Fruit fly (Drosophila melanogaster) whole organism, embryonic: Measurements from ENCODE around the gene CG34427.

Source experiments
- CG11504 ChIP-seq: fragments of 200-800 bp; sonication (Bioruptor generic); optimal IDR thresholded peaks from 3 replicates; lab custom pipeline; 2019; ENCODE audit warnings: missing biosample characterization, mild to moderate bottlenecking, missing genetic modification characterization, moderate library complexity
- CG12769 ChIP-seq: fragments of 200-800 bp; sonication (Bioruptor generic); optimal IDR thresholded peaks from 2 replicates; lab custom pipeline; 2019; ENCODE audit warnings: missing biosample characterization, mild to moderate bottlenecking, missing genetic modification characterization, moderate library complexity
- CG2678 ChIP-seq: fragments of 200-800 bp; sonication (Bioruptor generic); optimal IDR thresholded peaks from 3 replicates; lab custom pipeline; 2019; ENCODE audit warnings: missing biosample characterization, mild to moderate bottlenecking, missing genetic modification characterization, moderate library complexity
- CG9797 ChIP-seq: fragments of 200-800 bp; sonication (Bioruptor generic); optimal IDR thresholded peaks from 3 replicates; lab custom pipeline; 2018; ENCODE audit warnings: missing biosample characterization, mild to moderate bottlenecking, missing genetic modification characterization
- CrebB ChIP-seq: fragments of 200-800 bp; sonication (Bioruptor generic); optimal IDR thresholded peaks from 3 replicates; lab custom pipeline; 2018; ENCODE audit warnings: missing biosample characterization, mild to moderate bottlenecking, missing genetic modification characterization
- Med ChIP-seq: fragments of 200-800 bp; sonication (Bioruptor generic); peaks from one replicate; lab custom pipeline; 2016; ENCODE audit warnings: missing biosample characterization, missing genetic modification characterization, mild to moderate bottlenecking, inconsistent platforms, moderate library complexity
- NC2α ChIP-seq: fragments of 200-800 bp; sonication (Bioruptor generic); optimal IDR thresholded peaks from 2 replicates; lab custom pipeline; 2016; ENCODE audit warnings: missing biosample characterization, missing genetic modification characterization
- Pdp1 ChIP-seq, 2 experiments: fragments of 200-800 bp; sonication (Bioruptor generic); optimal IDR thresholded peaks; 3 replicates each; lab custom pipeline; 2016; ENCODE audit warnings: missing biosample characterization in 2 of 2, missing genetic modification characterization in 2 of 2, mild to moderate bottlenecking in 1 of 2, moderate library complexity in 1 of 2
- Sox100B ChIP-seq: fragments of 200-800 bp; sonication (Bioruptor generic); optimal IDR thresholded peaks from 3 replicates; lab custom pipeline; 2018; ENCODE audit warnings: missing biosample characterization, mild to moderate bottlenecking, missing genetic modification characterization
- Sox102F ChIP-seq: fragments of 200-800 bp; sonication (Bioruptor generic); optimal IDR thresholded peaks from 2 replicates; lab custom pipeline; 2018; ENCODE audit warnings: missing biosample characterization, mild to moderate bottlenecking, missing genetic modification characterization, moderate library complexity
- gro ChIP-seq: fragments of 200-800 bp; sonication (Bioruptor generic); optimal IDR thresholded peaks from 2 replicates; lab custom pipeline; 2016; ENCODE audit warnings: missing biosample characterization, missing genetic modification characterization
- jumu ChIP-seq: fragments of 200-800 bp; sonication (Bioruptor generic); optimal IDR thresholded peaks from 3 replicates; lab custom pipeline; 2016; ENCODE audit warnings: missing biosample characterization, missing genetic modification characterization
- lmd ChIP-seq: fragments of 200-800 bp; sonication (Bioruptor generic); IDR thresholded peaks from 2 replicates; pipeline ENCODE4 v1.3.6; 2022; ENCODE audit warnings: missing biosample characterization, missing genetic modification characterization
- row ChIP-seq: fragments of 200-800 bp; sonication (Bioruptor generic); IDR thresholded peaks from 3 replicates; pipeline ENCODE4 v1.3.6; 2022; ENCODE audit warnings: missing biosample characterization, missing genetic modification characterization
- run ChIP-seq: fragments of 200-800 bp; sonication (Bioruptor generic); optimal IDR thresholded peaks from 3 replicates; lab custom pipeline; 2018; ENCODE audit warnings: missing biosample characterization, mild to moderate bottlenecking, missing genetic modification characterization
- slbo ChIP-seq: fragments of 200-800 bp; sonication (Bioruptor generic); IDR thresholded peaks from 2 replicates; pipeline ENCODE4 v1.3.6; 2022; ENCODE audit warnings: missing biosample characterization, missing genetic modification characterization
- so ChIP-seq: fragments of 200-800 bp; sonication (Bioruptor generic); IDR thresholded peaks from 3 replicates; pipeline ENCODE4 v1.3.6; 2022; ENCODE audit warnings: missing biosample characterization, missing genetic modification characterization
- stc ChIP-seq: fragments of 200-800 bp; sonication (Bioruptor generic); IDR thresholded peaks from 2 replicates; pipeline ENCODE4 v1.3.6; 2022; ENCODE audit warnings: missing biosample characterization, missing genetic modification characterization

The CG34427 gene

dm6 chr3L:8853382-8853781 lies 48.8 kb downstream of the CG34427 start (continued):
- TF ChIP-seq lmd: peak; percentile 34
- peak; percentile 5 for TF ChIP-seq Sox102F (GFP tag; lab: Kevin White, UChicago)
- no peak for TF ChIP-seq CG9797 (GFP tag; lab: Kevin White, UChicago)
- TF ChIP-seq CG11504 (tag; lab: Kevin White, UChicago): peak; percentile 15
- no peak for TF ChIP-seq run (tag; lab: Kevin White, UChicago)
- no peak for TF ChIP-seq row
- TF ChIP-seq CG2678 (tag; lab: Kevin White, UChicago): peak; percentile 4
- no peak for TF ChIP-seq gro (GFP tag; lab: Kevin White, UChicago)

DNA sequence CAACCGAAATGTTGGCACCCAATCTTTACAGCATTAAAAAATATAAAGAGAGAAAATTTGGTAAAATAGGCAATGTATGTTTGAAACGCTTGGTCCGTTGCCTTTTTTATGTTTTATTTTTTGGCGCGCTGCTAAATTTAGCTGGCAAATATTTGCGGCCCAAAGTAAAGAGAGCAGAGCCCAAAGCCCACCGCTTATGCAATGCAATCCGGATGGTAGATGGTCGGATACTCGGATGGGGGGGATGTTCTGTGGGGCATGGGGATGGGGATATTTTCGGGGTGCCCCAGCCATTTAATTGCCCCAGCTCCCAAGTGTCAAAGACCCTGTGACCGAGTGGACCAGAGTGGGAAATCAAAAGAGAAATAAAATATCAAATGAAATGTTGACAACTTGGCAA lies 50.7 kb downstream of the CG34427 start:
- TF ChIP-seq slbo (GFP tag; lab: Robert Waterston, UW) (0 out of 2 replicates have a peak, but pooled peaks have one; percentile 3), Sox100B (no peak), Pdp1 (GFP tag; optimal IDR thresholded peaks at IDR 0.05; lab: Kevin White, UChicago) (peak in 1 of 2 experiments; percentile 78), jumu (GFP tag; lab: Kevin White, UChicago) (no peak), CrebB (tag; lab: Kevin White, UChicago) (no peak), stc (GFP tag; lab: Robert Waterston, UW) (0 out of 2 replicates have a peak, but pooled peaks have one; percentile 29), Med (GFP tag; lab: Kevin White, UChicago) (peak; percentile 9), NC2α (no peak), CG12769 (tag; lab: Kevin White, UChicago) (peak; percentile 60), so (GFP tag; lab: Robert Waterston, UW) (0 out of 3 replicates have a peak, but pooled peaks have one; percentile 27)
